Worm (Caenorhabditis elegans) whole organism, young adult: ENCODE results near the gene F45E1.4.

Experiments used
- B0261.1 ChIP-seq: sonication (generic microtip); optimal IDR thresholded peaks from 2 replicates; lab custom pipeline; 2016; ENCODE audit warnings: mild to moderate bottlenecking, missing genetic modification characterization, moderate library complexity, missing compliant biosample characterization
- F22D6.2 ChIP-seq: sonication (generic microtip); optimal IDR thresholded peaks from 2 replicates; lab custom pipeline; 2016; ENCODE audit warnings: mild to moderate bottlenecking, missing genetic modification characterization, missing compliant biosample characterization
- F39B2.1 ChIP-seq: fragments of 200-800 bp; sonication (Bioruptor generic); IDR thresholded peaks from 2 replicates; pipeline ENCODE4 v1.3.6; 2022; ENCODE audit warnings: missing genetic modification reagents, missing genetic modification characterization, missing compliant biosample characterization
- Y56A3A.18 ChIP-seq: fragments of 200-800 bp; sonication (Bioruptor generic); IDR thresholded peaks from 2 replicates; pipeline ENCODE4 v1.3.6; 2022; ENCODE audit warnings: missing genetic modification reagents, missing genetic modification characterization, missing compliant biosample characterization
- attf-6 ChIP-seq: fragments of 200-800 bp; sonication (Bioruptor generic); IDR thresholded peaks from 2 replicates; pipeline ENCODE4 v1.3.6; 2022; ENCODE audit warnings: missing genetic modification reagents, missing genetic modification characterization, missing compliant biosample characterization
- ceh-58 ChIP-seq: fragments of 200-800 bp; sonication (Bioruptor generic); IDR thresholded peaks from 2 replicates; pipeline ENCODE4 v1.3.6; 2022; ENCODE audit warnings: missing genetic modification characterization, missing compliant biosample characterization
- chd-7 ChIP-seq: sonication (generic microtip); optimal IDR thresholded peaks from 2 replicates; lab custom pipeline; 2016; ENCODE audit warnings: mild to moderate bottlenecking, missing genetic modification characterization, moderate library complexity, missing compliant biosample characterization
- die-1 ChIP-seq: sonication (generic microtip); optimal IDR thresholded peaks from 2 replicates; lab custom pipeline; 2016; ENCODE audit warnings: missing genotype, mild to moderate bottlenecking, missing genetic modification characterization, missing compliant biosample characterization
- egl-44 ChIP-seq: fragments of 200-800 bp; sonication (Bioruptor generic); IDR thresholded peaks from 2 replicates; pipeline ENCODE4 v1.3.6; 2022; ENCODE audit warnings: missing genetic modification reagents, missing genetic modification characterization, missing compliant biosample characterization
- him-1 ChIP-seq: sonication (generic microtip); optimal IDR thresholded peaks from 2 replicates; lab custom pipeline; 2016; ENCODE audit warnings: missing genotype, missing genetic modification reagents, missing genetic modification characterization, missing compliant biosample characterization
- hmg-1.2 ChIP-seq: fragments of 200-800 bp; sonication (Bioruptor generic); IDR thresholded peaks from 2 replicates; pipeline ENCODE4 v1.3.6; 2022; ENCODE audit warnings: missing genetic modification reagents, missing genetic modification characterization, missing compliant biosample characterization
- hmg-20 ChIP-seq: fragments of 200-800 bp; sonication (Bioruptor generic); IDR thresholded peaks from 2 replicates; pipeline ENCODE4 v1.3.6; 2022; ENCODE audit warnings: missing genetic modification reagents, missing genetic modification characterization, missing compliant biosample characterization
- lin-26 ChIP-seq: fragments of 200-800 bp; sonication (Bioruptor generic); IDR thresholded peaks from 2 replicates; pipeline ENCODE4 v1.3.6; 2022; ENCODE audit warnings: missing genetic modification reagents, missing genetic modification characterization, missing compliant biosample characterization
- lin-35 ChIP-seq, 3 experiments: fragments of 150-350 bp in 2 of 3; sonication (generic microtip) in 1 of 3; optimal IDR thresholded peaks; 2 replicates each; lab custom pipeline; 2014 to 2018; ENCODE audit warnings: missing biosample characterization in 3 of 3, missing genetic modification characterization in 3 of 3, missing genetic modification reagents in 3 of 3
- mxl-1 ChIP-seq: sonication (generic microtip); optimal IDR thresholded peaks from 2 replicates; lab custom pipeline; 2016; ENCODE audit warnings: missing genetic modification characterization, missing compliant biosample characterization
- rpc-1 ChIP-seq, 2 experiments: fragments of 150-350 bp in 1 of 2; sonication (generic microtip) in 1 of 2; optimal IDR thresholded peaks; 2 replicates each; lab custom pipeline; 2014 to 2018; ENCODE audit warnings: missing biosample characterization in 1 of 2, missing genetic modification characterization in 1 of 2, missing genetic modification reagents in 1 of 2, missing genotype in 1 of 2
- snpc-4 ChIP-seq, 5 experiments: fragments of 150-350 bp in 1 of 5; sonication (generic microtip) in 4 of 5; optimal IDR thresholded peaks; 2 replicates each; lab custom pipeline; 2014 to 2018; ENCODE audit warnings: missing genetic modification characterization in 5 of 5, missing biosample characterization in 3 of 5, antibody characterized with exemption in 2 of 5, mild to moderate bottlenecking in 2 of 5, missing compliant biosample characterization in 2 of 5, missing genotype in 2 of 5, moderate library complexity in 2 of 5, missing genetic modification reagents in 1 of 5
- tbp1 ChIP-seq: fragments of 200-800 bp; sonication (Bioruptor generic); optimal IDR thresholded peaks from 2 replicates; lab custom pipeline; 2018; ENCODE audit warnings: mild to moderate bottlenecking, missing genetic modification characterization, missing compliant biosample characterization
- tlf-1 ChIP-seq: fragments of 200-800 bp; sonication (Bioruptor generic); optimal IDR thresholded peaks from 2 replicates; lab custom pipeline; 2018; ENCODE audit warnings: mild to moderate bottlenecking, missing genetic modification characterization, missing compliant biosample characterization
- ztf-18 ChIP-seq: sonication (generic microtip); optimal IDR thresholded peaks from 2 replicates; lab custom pipeline; 2016; ENCODE audit warnings: missing genotype, mild to moderate bottlenecking, missing genetic modification characterization, missing compliant biosample characterization
- ztf-25 ChIP-seq: fragments of 200-800 bp; sonication (Bioruptor generic); IDR thresholded peaks from 2 replicates; pipeline ENCODE4 v1.3.6; 2022; ENCODE audit warnings: missing genetic modification reagents, missing genetic modification characterization, missing compliant biosample characterization

F45E1.4 gene

DNA sequence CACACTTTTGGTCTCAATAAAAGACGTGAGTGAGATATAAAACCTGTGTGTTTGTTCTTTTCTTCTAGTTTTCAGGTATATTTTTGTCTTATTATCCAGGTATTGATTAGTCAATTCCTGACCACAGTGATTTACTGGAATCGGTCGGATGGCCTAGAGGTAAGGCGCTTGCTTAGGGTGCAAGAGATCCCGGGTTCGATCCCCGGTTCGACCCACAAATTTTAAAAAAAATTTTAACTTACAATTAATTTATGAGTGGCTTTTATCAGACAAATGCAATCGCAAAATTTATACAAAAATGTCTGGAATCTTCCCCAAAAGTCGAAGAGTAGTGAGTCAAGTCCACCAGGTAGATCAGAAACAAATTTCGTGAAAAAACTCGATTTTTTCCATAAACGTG, 51.6 kb downstream of the F45E1.4 start:
- TF ChIP-seq egl-44 (GFP tag; lab: Robert Waterston, UW) (0 out of 2 replicates have a peak, but pooled peaks have one; percentile 14), him-1 (tag; lab: Kevin White, UChicago) (peak; percentile 50), lin-35 (GFP tag; optimal IDR thresholded peaks at IDR 0.05; lab: Kevin White, UChicago) (no peak), Y56A3A.18 (0 out of 2 replicates have a peak, but pooled peaks have one; percentile 55), lin-26 (GFP tag; lab: Robert Waterston, UW) (peak; percentile 89), ztf-18 (tag; lab: Kevin White, UChicago) (peak; percentile 29), ztf-25 (GFP tag; lab: Robert Waterston, UW) (peak; percentile 66; the same call in 1 of the 2 replicates), hmg-20 (GFP tag; lab: Robert Waterston, UW) (0 out of 2 replicates have a peak, but pooled peaks have one; percentile 34), mxl-1 (tag; lab: Kevin White, UChicago) (no peak), tbp1 (GFP tag; lab: Kevin White, UChicago) (peak; percentile 80), chd-7 (tag; lab: Kevin White, UChicago) (no peak), snpc-4 (GFP tag; optimal IDR thresholded peaks at IDR 0.05; lab: Kevin White, UChicago) (no peak), snpc-4 (tag; optimal IDR thresholded peaks at IDR 0.05; lab: Kevin White, UChicago) (no peak), rpc-1 (optimal IDR thresholded peaks at IDR 0.05; lab: Kevin White, UChicago) (peak; percentile 44), rpc-1 (tag; optimal IDR thresholded peaks at IDR 0.05; lab: Kevin White, UChicago) (peak; percentile 69), ceh-58 (GFP tag; lab: Robert Waterston, UW) (0 out of 2 replicates have a peak, but pooled peaks have one; percentile 80), die-1 (tag; lab: Kevin White, UChicago) (peak; percentile 53), attf-6 (GFP tag; lab: Robert Waterston, UW) (peak; percentile 31; the same call in 1 of the 2 replicates), F22D6.2 (tag; lab: Kevin White, UChicago) (no peak), B0261.1 (tag; lab: Kevin White, UChicago) (peak; percentile 35), hmg-1.2 (GFP tag; lab: Robert Waterston, UW) (0 out of 2 replicates have a peak, but pooled peaks have one; percentile 17), tlf-1 (GFP tag; lab: Kevin White, UChicago) (no peak), F39B2.1 (GFP tag; lab: Robert Waterston, UW) (no peak)
